Worm (Caenorhabditis elegans): Measurements from ENCODE around the gene F21D5.9.

DNA sequence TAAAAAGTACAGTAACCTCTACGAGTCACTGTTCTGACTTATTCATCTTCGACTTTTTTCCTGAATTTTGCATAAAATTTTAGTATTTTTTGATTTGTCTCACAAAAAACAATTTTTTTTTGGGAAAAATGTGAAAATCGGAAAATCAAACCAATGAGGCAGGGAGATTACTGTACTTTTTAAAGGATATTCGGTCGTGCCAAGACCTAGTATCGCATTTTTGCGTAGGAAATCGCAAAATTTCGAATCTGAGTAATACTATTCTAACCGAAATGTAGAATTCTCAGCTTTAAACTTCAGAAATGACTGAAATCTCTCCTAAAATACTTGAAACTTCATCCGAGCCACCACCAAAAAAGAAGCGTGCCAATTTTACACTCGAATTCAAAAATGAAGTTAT is 14.0 kb downstream of the F21D5.9 start, which contains the start of gene F21D5.4:
- TF ChIP-seq him-1 (tag; optimal IDR thresholded peaks at IDR 0.05) (no peak), W03F9.2 (tag; optimal IDR thresholded peaks at IDR 0.05) (no peak)
